Fruit fly (Drosophila melanogaster) Kc167 (cell line): Measurements from ENCODE around the gene beta-PheRS.

Source experiments
- Myc ChIP-seq: fragments of >200 bp; optimal IDR thresholded peaks from 2 replicates; lab custom pipeline; 2017; ENCODE audit warnings: missing external identifiers
- h ChIP-seq: fragments of >200 bp; optimal IDR thresholded peaks from 3 replicates; lab custom pipeline; 2018; ENCODE audit warnings: missing external identifiers
- insv ChIP-seq: fragments of >200 bp; optimal IDR thresholded peaks from 3 replicates; lab custom pipeline; 2018; ENCODE audit warnings: missing external identifiers
- psq ChIP-seq: fragments of >200 bp; optimal IDR thresholded peaks from 2 replicates; lab custom pipeline; 2017; ENCODE audit warnings: missing external identifiers
- ttk ChIP-seq: sonication (Bioruptor generic); optimal IDR thresholded peaks from 2 replicates; lab custom pipeline; 2017; ENCODE audit warnings: missing external identifiers

- TF ChIP-seq ttk: no peak
- no peak for TF ChIP-seq psq (lab: Kevin White, UChicago)
- no peak for TF ChIP-seq h (lab: Kevin White, UChicago)
- no peak for TF ChIP-seq insv (lab: Kevin White, UChicago)
- TF ChIP-seq Myc (lab: Kevin White, UChicago): no peak
Observed at dm6 chr3R:24263588-24264413, 11.3 kb upstream of the beta-PheRS start.
